Worm (Caenorhabditis elegans): ENCODE measurements around the gene Y39A1A.3.

The Y39A1A.3 gene

DNA sequence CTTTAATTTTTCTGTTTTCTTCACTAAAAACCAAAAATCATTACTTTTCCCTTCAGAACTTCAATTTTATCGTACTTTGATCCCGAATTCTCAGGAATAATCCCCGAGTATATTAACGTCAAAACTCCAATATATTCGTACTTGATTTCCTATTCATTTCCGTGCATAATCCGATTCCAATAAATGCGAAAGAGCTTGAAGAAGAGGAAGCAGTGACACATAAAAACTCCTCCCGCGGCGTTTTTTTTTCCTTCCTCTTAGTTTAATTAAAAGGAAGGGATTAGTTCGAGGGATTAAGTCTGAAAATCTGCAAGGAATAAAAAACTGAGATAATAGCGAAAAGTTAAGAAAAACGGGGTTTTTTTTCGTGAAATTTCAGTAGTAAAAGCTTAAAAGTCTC, 4.6 kb upstream of the Y39A1A.3 start:
- TF ChIP-seq ref-1 (GFP tag; conservative IDR thresholded peaks at IDR 0.05) = no peak
- TF ChIP-seq klf-2 (GFP tag; conservative IDR thresholded peaks at IDR 0.05) = no peak

DNA sequence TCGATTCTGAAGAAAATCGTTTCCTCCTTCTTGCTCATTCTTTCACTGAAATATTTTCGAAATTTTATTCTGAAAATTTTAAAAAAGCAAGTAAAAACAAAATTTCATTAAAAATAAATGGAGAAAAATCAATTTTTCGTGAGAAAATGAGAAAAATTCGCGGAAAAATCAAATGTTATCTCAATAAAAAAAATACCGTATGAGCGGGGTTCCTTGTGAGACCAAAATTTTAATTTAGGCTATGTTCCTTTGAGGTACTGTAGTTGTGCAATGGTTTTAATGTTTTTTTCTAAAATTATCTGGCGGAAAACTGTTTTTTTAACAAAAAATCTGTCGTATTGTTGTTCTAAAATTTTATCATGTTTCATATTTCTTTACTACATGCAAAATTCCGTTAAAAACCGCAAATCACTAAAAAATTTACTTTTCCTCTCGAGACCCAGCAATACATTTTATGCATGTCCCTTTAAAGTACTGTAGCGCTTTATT, 3.9 kb upstream of the Y39A1A.3 start, which contains the start of gene epg-6:
epg-6 (minus strand) TSS at position 51 of the 489 bp plus-strand sequence.
- TF ChIP-seq cog-1 (tag; optimal IDR thresholded peaks at IDR 0.05) = no peak
- TF ChIP-seq ref-1 (GFP tag; conservative IDR thresholded peaks at IDR 0.05) = no peak
- no peak for TF ChIP-seq flt-1 (GFP tag; IDR thresholded peaks at IDR 0.05)
- no peak for TF ChIP-seq med-1 (GFP tag; optimal IDR thresholded peaks at IDR 0.05; ENCODE audit: insufficient read depth)
- no peak for TF ChIP-seq ztf-29 (GFP tag; IDR thresholded peaks at IDR 0.05)
- no peak for TF ChIP-seq tab-1 (GFP tag; IDR thresholded peaks at IDR 0.05)
- TF ChIP-seq T22C8.4 (GFP tag; IDR thresholded peaks at IDR 0.05) = no peak
- TF ChIP-seq ztf-23 (GFP tag; IDR thresholded peaks at IDR 0.05) = no peak
- TF ChIP-seq klf-2 (GFP tag; conservative IDR thresholded peaks at IDR 0.05) = no peak

DNA sequence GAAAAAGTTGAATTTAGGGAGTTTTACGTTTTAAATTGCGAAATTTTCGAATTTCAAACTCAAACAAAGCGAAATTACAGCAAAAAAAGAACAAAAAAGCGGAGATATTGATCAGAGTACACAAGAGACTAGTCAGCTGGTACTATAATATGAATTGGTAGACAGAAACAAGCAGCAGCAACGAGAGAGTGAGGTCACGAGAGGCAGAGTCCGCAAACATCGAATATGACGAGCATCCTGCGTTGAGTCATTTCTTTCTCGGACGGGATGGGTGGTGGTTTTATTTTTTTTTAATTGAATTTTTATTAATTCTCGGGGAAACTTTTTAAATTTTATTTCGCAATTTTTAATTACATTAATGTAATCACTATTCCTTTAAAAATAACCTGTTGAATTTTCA, 3.4 kb upstream of the Y39A1A.3 start:
- TF ChIP-seq ref-1 (GFP tag; conservative IDR thresholded peaks at IDR 0.05) (no peak), med-1 (GFP tag; optimal IDR thresholded peaks at IDR 0.05; ENCODE audit: insufficient read depth) (no peak), ztf-23 (GFP tag; IDR thresholded peaks at IDR 0.05) (0 out of 2 replicates have a peak, but pooled peaks have one; percentile 9)

DNA sequence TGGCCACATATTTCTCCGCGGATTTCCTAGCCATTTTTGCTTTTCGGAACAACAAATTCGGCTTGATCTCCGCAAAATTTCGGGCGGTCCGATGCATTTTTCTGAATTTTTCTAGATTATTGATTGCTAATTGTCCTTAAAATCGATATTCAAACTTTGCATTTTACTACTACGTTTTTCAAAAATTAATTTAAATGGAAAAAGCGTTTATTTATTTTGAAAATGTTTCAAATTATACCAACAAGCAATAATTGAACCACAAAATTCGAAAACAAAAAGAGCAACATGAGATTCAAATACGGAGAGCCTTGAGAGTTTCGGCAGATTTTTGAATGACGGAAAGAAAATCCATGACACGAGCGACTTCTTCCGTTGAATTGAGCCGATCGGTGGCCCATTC, 1.2 kb downstream of the Y39A1A.3 start, which contains the start of gene Y45F3A.9:
Y45F3A.9 (minus strand) TSS at position 101 of the 400 bp plus-strand sequence.
- no peak for TF ChIP-seq ztf-29 (GFP tag; IDR thresholded peaks at IDR 0.05)
- no peak for TF ChIP-seq T22C8.4 (GFP tag; IDR thresholded peaks at IDR 0.05)
- no peak for TF ChIP-seq klf-2 (GFP tag; conservative IDR thresholded peaks at IDR 0.05)
- TF ChIP-seq cog-1 (tag; optimal IDR thresholded peaks at IDR 0.05) = no peak
- TF ChIP-seq ref-1 (GFP tag; conservative IDR thresholded peaks at IDR 0.05) = no peak
- no peak for TF ChIP-seq ztf-23 (GFP tag; IDR thresholded peaks at IDR 0.05)
- no peak for TF ChIP-seq flt-1 (GFP tag; IDR thresholded peaks at IDR 0.05)
- no peak for TF ChIP-seq tab-1 (GFP tag; IDR thresholded peaks at IDR 0.05)
- TF ChIP-seq med-1 (GFP tag; optimal IDR thresholded peaks at IDR 0.05; ENCODE audit: insufficient read depth) = no peak

DNA sequence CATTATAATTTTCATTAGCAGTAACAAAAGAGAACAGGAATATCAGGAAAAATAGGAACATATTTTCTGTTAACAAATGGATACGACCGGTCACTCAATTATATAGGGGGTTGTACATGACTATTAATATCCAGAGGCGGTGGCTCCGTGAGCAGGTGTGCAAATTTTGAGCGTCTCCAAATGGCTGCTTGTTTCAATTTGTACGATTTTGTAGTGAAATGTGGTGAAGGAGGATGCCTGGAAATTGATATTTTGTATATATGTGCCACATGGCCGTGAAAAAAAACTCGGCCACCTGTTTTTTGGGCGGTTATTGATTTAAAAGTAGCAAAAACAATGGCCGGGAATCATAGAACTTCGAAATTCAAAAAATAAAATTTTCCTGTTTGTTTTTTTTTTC, 3.6 kb downstream of the Y39A1A.3 start, which contains the start of gene Y45F3A.8:
Y45F3A.8 (minus strand) TSS at position 101 of the 400 bp plus-strand sequence.
- TF ChIP-seq T22C8.4 (GFP tag; IDR thresholded peaks at IDR 0.05) (no peak), ref-1 (GFP tag; conservative IDR thresholded peaks at IDR 0.05) (no peak), ztf-23 (GFP tag; IDR thresholded peaks at IDR 0.05) (no peak), med-1 (GFP tag; optimal IDR thresholded peaks at IDR 0.05; ENCODE audit: insufficient read depth) (no peak), ztf-29 (GFP tag; IDR thresholded peaks at IDR 0.05) (no peak), klf-2 (GFP tag; conservative IDR thresholded peaks at IDR 0.05) (no peak), cog-1 (tag; optimal IDR thresholded peaks at IDR 0.05) (no peak), flt-1 (GFP tag; IDR thresholded peaks at IDR 0.05) (no peak), tab-1 (GFP tag; IDR thresholded peaks at IDR 0.05) (no peak)

DNA sequence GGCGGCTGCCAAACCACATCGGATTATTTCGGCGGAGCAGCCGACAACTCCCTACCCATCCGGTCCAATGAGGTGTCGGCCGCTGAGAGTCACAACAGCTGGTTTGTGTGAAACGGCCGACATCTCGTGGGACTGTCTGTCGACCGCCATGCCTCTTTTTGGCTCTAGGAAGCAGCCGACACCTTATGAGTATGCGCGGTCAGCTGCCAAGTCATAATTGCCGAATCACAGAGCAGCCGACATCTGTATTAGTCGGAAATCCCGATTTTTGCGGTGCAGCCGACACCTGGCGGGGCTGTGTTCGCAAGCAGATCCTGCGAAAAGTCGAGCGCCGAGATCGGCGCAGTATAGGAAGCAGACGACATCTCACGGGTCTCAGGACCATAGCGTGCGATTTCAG, 4.2 kb downstream of the Y39A1A.3 start:
- TF ChIP-seq cog-1 (tag; optimal IDR thresholded peaks at IDR 0.05) (no peak), ref-1 (GFP tag; conservative IDR thresholded peaks at IDR 0.05) (no peak), ztf-23 (GFP tag; IDR thresholded peaks at IDR 0.05) (no peak), klf-2 (GFP tag; conservative IDR thresholded peaks at IDR 0.05) (no peak), T22C8.4 (GFP tag; IDR thresholded peaks at IDR 0.05) (no peak), flt-1 (GFP tag; IDR thresholded peaks at IDR 0.05) (no peak), ztf-29 (GFP tag; IDR thresholded peaks at IDR 0.05) (no peak)

DNA sequence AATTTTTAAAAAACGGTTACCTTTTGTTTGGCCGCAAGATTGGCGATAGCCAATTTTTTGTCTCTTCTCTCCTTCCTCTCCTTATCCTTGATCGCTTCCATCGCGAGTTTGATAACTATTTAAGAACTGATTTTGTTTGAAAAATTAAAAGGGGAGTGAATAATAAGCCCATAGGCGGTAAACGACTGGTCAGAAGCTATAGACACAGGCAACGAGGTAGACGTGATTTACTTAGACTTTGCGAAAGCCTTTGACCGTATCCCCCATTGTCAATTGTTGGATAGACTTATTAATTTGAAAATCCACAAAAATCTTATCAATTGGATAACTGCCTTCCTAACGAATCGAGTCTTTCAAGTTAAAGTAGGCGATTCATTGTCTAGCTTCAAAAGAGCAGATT, 10.0 kb downstream of the Y39A1A.3 start, which contains the start of gene Y45F3A.5:
Y45F3A.5 (minus strand) TSS at position 101 of the 400 bp plus-strand sequence.
- TF ChIP-seq ztf-29 (GFP tag; IDR thresholded peaks at IDR 0.05) (no peak), cog-1 (tag; optimal IDR thresholded peaks at IDR 0.05) (no peak)

DNA sequence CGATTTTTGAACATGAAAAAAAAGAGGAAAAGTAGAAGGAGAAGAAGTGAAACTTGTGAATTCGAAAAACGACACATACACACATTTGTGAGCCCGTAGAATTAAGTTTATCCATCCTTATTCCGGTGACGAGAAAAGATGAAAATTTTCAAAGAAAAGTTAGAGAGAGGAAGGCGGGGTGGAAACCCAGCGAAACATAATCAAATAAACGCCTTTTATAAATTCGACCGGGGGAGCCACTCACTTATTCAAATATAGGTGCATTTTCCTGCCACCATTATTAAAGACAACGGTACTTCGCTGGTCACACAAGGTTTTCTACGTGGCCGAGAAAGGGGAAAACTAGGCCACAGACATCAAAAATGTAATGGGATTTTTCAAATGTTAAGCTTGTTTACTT, 12.8 kb downstream of the Y39A1A.3 start:
- TF ChIP-seq klf-2 (GFP tag; conservative IDR thresholded peaks at IDR 0.05) (no peak), cog-1 (tag; optimal IDR thresholded peaks at IDR 0.05) (no peak), T22C8.4 (GFP tag; IDR thresholded peaks at IDR 0.05) (no peak), ztf-23 (GFP tag; IDR thresholded peaks at IDR 0.05) (no peak), ztf-29 (GFP tag; IDR thresholded peaks at IDR 0.05) (no peak), flt-1 (GFP tag; IDR thresholded peaks at IDR 0.05) (no peak), ref-1 (GFP tag; conservative IDR thresholded peaks at IDR 0.05) (no peak), tab-1 (GFP tag; IDR thresholded peaks at IDR 0.05) (no peak), med-1 (GFP tag; optimal IDR thresholded peaks at IDR 0.05; ENCODE audit: insufficient read depth) (no peak)

DNA sequence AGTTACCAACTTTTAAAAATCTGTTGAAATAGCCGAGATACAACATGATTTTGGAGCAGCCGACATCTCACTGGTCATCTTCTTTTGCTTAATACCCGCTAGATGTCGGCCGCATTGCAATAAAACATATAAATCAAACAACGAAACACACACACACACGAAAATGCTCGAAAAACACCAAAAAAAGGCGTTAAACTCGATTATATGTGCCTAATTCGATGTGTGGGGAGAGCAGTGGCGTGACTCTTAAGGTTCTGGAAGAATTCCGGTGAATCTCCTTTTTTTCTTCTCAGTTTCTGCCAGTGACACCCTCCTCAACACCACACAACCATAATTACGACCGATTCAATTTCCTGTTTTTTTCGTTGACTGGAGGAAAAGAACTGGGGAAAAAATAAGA, 16.1 kb downstream of the Y39A1A.3 start:
- TF ChIP-seq ref-1 (GFP tag; conservative IDR thresholded peaks at IDR 0.05) (no peak), ztf-29 (GFP tag; IDR thresholded peaks at IDR 0.05) (no peak), T22C8.4 (GFP tag; IDR thresholded peaks at IDR 0.05) (no peak), flt-1 (GFP tag; IDR thresholded peaks at IDR 0.05) (no peak), tab-1 (GFP tag; IDR thresholded peaks at IDR 0.05) (no peak), klf-2 (GFP tag; conservative IDR thresholded peaks at IDR 0.05) (no peak), med-1 (GFP tag; optimal IDR thresholded peaks at IDR 0.05; ENCODE audit: insufficient read depth) (no peak), cog-1 (tag; optimal IDR thresholded peaks at IDR 0.05) (no peak), ztf-23 (GFP tag; IDR thresholded peaks at IDR 0.05) (no peak)

DNA sequence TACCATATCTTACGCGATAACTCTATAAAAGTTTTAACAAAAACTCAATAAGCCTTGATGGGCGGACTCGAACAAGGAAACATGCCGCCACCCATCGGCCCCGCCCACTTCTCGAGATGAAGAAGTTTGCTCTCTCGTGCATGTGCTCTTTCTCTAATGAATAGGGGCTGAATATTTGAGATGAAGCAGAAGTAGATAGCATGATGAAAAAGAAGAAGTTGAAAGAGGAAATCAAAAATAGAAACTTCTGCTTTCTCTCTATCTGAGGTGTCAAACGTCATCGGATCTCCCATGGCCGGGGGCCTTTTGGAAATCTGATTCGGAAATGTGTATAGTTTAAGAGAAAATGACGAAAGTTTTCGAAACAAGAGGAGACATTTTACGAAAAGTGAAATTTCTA, 17.4 kb downstream of the Y39A1A.3 start:
- no peak for TF ChIP-seq ztf-23 (GFP tag; IDR thresholded peaks at IDR 0.05)
- TF ChIP-seq klf-2 (GFP tag; conservative IDR thresholded peaks at IDR 0.05) = no peak
- no peak for TF ChIP-seq ref-1 (GFP tag; conservative IDR thresholded peaks at IDR 0.05)
- no peak for TF ChIP-seq flt-1 (GFP tag; IDR thresholded peaks at IDR 0.05)
- TF ChIP-seq cog-1 (tag; optimal IDR thresholded peaks at IDR 0.05) = no peak
- TF ChIP-seq ztf-29 (GFP tag; IDR thresholded peaks at IDR 0.05) = no peak
- TF ChIP-seq med-1 (GFP tag; optimal IDR thresholded peaks at IDR 0.05; ENCODE audit: insufficient read depth) = no peak
- TF ChIP-seq T22C8.4 (GFP tag; IDR thresholded peaks at IDR 0.05) = no peak
- no peak for TF ChIP-seq tab-1 (GFP tag; IDR thresholded peaks at IDR 0.05)
